Worm (Caenorhabditis elegans) whole organism, L4 larva: ENCODE results near the gene Y102A11A.3.
A peak's percentile ranks its signal among the peaks of the same experiment; 100 is the strongest.

Experiments used
- R02D3.7 ChIP-seq: fragments of 150-350 bp; sonication (generic microtip); optimal IDR thresholded peaks from 3 replicates; lab custom pipeline; 2014; ENCODE audit warnings: missing biosample characterization, missing genetic modification characterization
- arid-1 ChIP-seq: fragments of 200-800 bp; sonication (Bioruptor generic); conservative IDR thresholded peaks from 2 replicates; pipeline ENCODE4 v1.3.6; 2022; ENCODE audit warnings: missing genetic modification reagents, missing genetic modification characterization, missing compliant biosample characterization
- dpl-1 ChIP-seq: fragments of 150-350 bp; optimal IDR thresholded peaks from 2 replicates; lab custom pipeline; 2014; ENCODE audit warnings: missing biosample characterization, missing genetic modification reagents, missing genetic modification characterization
- lin-39 ChIP-seq: fragments of 150-350 bp; optimal IDR thresholded peaks from 2 replicates; lab custom pipeline; 2014; ENCODE audit warnings: missing biosample characterization, missing genetic modification reagents, missing genetic modification characterization
- nhr-10 ChIP-seq: fragments of 150-350 bp; optimal IDR thresholded peaks from 2 replicates; lab custom pipeline; 2014; ENCODE audit warnings: missing biosample characterization, missing genetic modification characterization
- nhr-11 ChIP-seq: fragments of 150-350 bp; optimal IDR thresholded peaks from 2 replicates; lab custom pipeline; 2014; ENCODE audit warnings: missing biosample characterization, missing genetic modification characterization
- nhr-25 ChIP-seq: sonication (generic microtip); optimal IDR thresholded peaks from 2 replicates; lab custom pipeline; 2017; ENCODE audit warnings: missing genetic modification characterization, mild to moderate bottlenecking, missing compliant biosample characterization, antibody characterized with exemption, moderate library complexity, borderline replicate concordance; ENCODE audit not compliant: insufficient read depth
- nhr-28 ChIP-seq: fragments of 150-350 bp; optimal IDR thresholded peaks from 2 replicates; lab custom pipeline; 2014; ENCODE audit warnings: missing biosample characterization, missing genetic modification characterization
- tra-1 ChIP-seq: fragments of 200-800 bp; sonication (Bioruptor generic); IDR thresholded peaks from 2 replicates; pipeline ENCODE4 v1.3.6; 2022; ENCODE audit warnings: missing genetic modification reagents, missing genetic modification characterization, missing compliant biosample characterization
- zag-1 ChIP-seq: fragments of 150-350 bp; optimal IDR thresholded peaks from 2 replicates; lab custom pipeline; 2014; ENCODE audit warnings: missing biosample characterization, missing genetic modification characterization

- TF ChIP-seq nhr-25 (no peak), tra-1 (GFP tag; lab: Robert Waterston, UW) (no peak), arid-1 (GFP tag; lab: Robert Waterston, UW) (no peak), dpl-1 (GFP tag; lab: Kevin White, UChicago) (no peak), nhr-28 (tag; lab: Kevin White, UChicago) (peak; percentile 56), lin-39 (tag; lab: Kevin White, UChicago) (no peak), nhr-10 (no peak), zag-1 (no peak), R02D3.7 (tag; lab: Kevin White, UChicago) (no peak), nhr-11 (tag; lab: Kevin White, UChicago) (no peak)
These were observed 2.6 kb downstream of the Y102A11A.3 start for ce11 chrX:2021558-2021957.
